Fruit fly (Drosophila melanogaster) whole organism, embryonic: Measurements from ENCODE around the gene CG4465.
A peak's percentile ranks its signal among the peaks of the same experiment; 100 is the strongest.

ENCODE experiments used
- Ada2b ChIP-seq: fragments of 200-800 bp; sonication (Bioruptor generic); IDR thresholded peaks from 2 replicates; pipeline ENCODE4 v1.3.6; 2022; ENCODE audit warnings: missing biosample characterization, missing genetic modification characterization
- Asciz ChIP-seq: fragments of 200-800 bp; sonication (Bioruptor generic); optimal IDR thresholded peaks from 2 replicates; lab custom pipeline; 2017; ENCODE audit warnings: missing biosample characterization, mild to moderate bottlenecking, missing genetic modification characterization, missing genetic modification reagents
- B-H2 ChIP-seq: fragments of 200-800 bp; sonication (Bioruptor generic); optimal IDR thresholded peaks from 2 replicates; lab custom pipeline; 2018; ENCODE audit warnings: missing biosample characterization, mild to moderate bottlenecking, missing genetic modification characterization
- CG10147 ChIP-seq: fragments of 200-800 bp; sonication (Bioruptor generic); optimal IDR thresholded peaks from 2 replicates; lab custom pipeline; 2019; ENCODE audit warnings: missing biosample characterization, mild to moderate bottlenecking, missing genetic modification characterization, moderate library complexity
- CG10431 ChIP-seq: fragments of 200-800 bp; sonication (Bioruptor generic); optimal IDR thresholded peaks from 3 replicates; lab custom pipeline; 2018; ENCODE audit warnings: missing biosample characterization, mild to moderate bottlenecking, missing genetic modification characterization
- CG12071 ChIP-seq: fragments of 200-800 bp; sonication (Bioruptor generic); optimal IDR thresholded peaks from 3 replicates; lab custom pipeline; 2018; ENCODE audit warnings: missing biosample characterization, mild to moderate bottlenecking, missing genetic modification characterization
- CG1233 ChIP-seq: fragments of 200-800 bp; sonication (Bioruptor generic); optimal IDR thresholded peaks from 4 replicates; lab custom pipeline; 2018; ENCODE audit warnings: missing biosample characterization, mild to moderate bottlenecking, missing genetic modification characterization
- CG1602 ChIP-seq: fragments of 200-800 bp; sonication (Bioruptor generic); optimal IDR thresholded peaks from 3 replicates; lab custom pipeline; 2016; ENCODE audit warnings: missing biosample characterization, missing genetic modification characterization
- CG17612 ChIP-seq: fragments of 200-800 bp; sonication (Bioruptor generic); IDR thresholded peaks from 2 replicates; pipeline ENCODE4 v1.3.6; 2022; ENCODE audit warnings: missing biosample characterization, missing genetic modification characterization
- CG18011 ChIP-seq: fragments of 200-800 bp; sonication (Bioruptor generic); optimal IDR thresholded peaks from 2 replicates; lab custom pipeline; 2017; ENCODE audit warnings: missing biosample characterization, missing genetic modification characterization, mild to moderate bottlenecking, moderate library complexity, missing genotype
- CG18599 ChIP-seq: fragments of 200-800 bp; sonication (Bioruptor generic); optimal IDR thresholded peaks from 3 replicates; lab custom pipeline; 2017; ENCODE audit warnings: missing biosample characterization, missing genetic modification characterization, mild to moderate bottlenecking, moderate library complexity, missing genetic modification reagents
- CG34422 ChIP-seq: fragments of 200-800 bp; sonication (Bioruptor generic); IDR thresholded peaks from 3 replicates; pipeline ENCODE4 v1.3.6; 2022; ENCODE audit warnings: missing biosample characterization, missing genetic modification characterization
- CG43689 ChIP-seq: fragments of 200-800 bp; sonication (Bioruptor generic); IDR thresholded peaks from 2 replicates; pipeline ENCODE4 v1.3.6; 2022; ENCODE audit warnings: missing biosample characterization, missing genetic modification characterization
- CG6175 ChIP-seq: fragments of 200-800 bp; sonication (Bioruptor generic); IDR thresholded peaks from 3 replicates; pipeline ENCODE4 v1.3.6; 2022; ENCODE audit warnings: missing biosample characterization, missing genetic modification characterization
- CG6813 ChIP-seq: fragments of 200-800 bp; sonication (Bioruptor generic); optimal IDR thresholded peaks from 2 replicates; lab custom pipeline; 2017; ENCODE audit warnings: missing biosample characterization, missing genetic modification characterization, mild to moderate bottlenecking, moderate library complexity, missing genetic modification reagents
- CG6854 ChIP-seq: fragments of 200-800 bp; sonication (Bioruptor generic); optimal IDR thresholded peaks from 3 replicates; lab custom pipeline; 2017; ENCODE audit warnings: missing biosample characterization, mild to moderate bottlenecking, missing genetic modification characterization
- CG7987 ChIP-seq: fragments of 200-800 bp; sonication (Bioruptor generic); optimal IDR thresholded peaks from 2 replicates; lab custom pipeline; 2018; ENCODE audit warnings: missing biosample characterization, mild to moderate bottlenecking, missing genetic modification characterization, moderate library complexity
- CG8388 ChIP-seq: fragments of 200-800 bp; sonication (Bioruptor generic); optimal IDR thresholded peaks from 2 replicates; lab custom pipeline; 2019; ENCODE audit warnings: missing biosample characterization, mild to moderate bottlenecking, missing genetic modification characterization, moderate library complexity
- CG9932 ChIP-seq: fragments of 200-800 bp; sonication (Bioruptor generic); IDR thresholded peaks from 2 replicates; pipeline ENCODE4 v1.3.6; 2022; ENCODE audit warnings: missing biosample characterization, missing genetic modification characterization
- Drgx ChIP-seq: fragments of 200-800 bp; sonication (Bioruptor generic); IDR thresholded peaks from 2 replicates; pipeline ENCODE4 v1.3.6; 2022; ENCODE audit warnings: missing biosample characterization, missing genetic modification characterization
- Ets65A ChIP-seq: fragments of 200-800 bp; sonication (Bioruptor generic); peaks from one replicate; lab custom pipeline; 2016; ENCODE audit warnings: missing biosample characterization, missing genetic modification characterization
- Fer2 ChIP-seq: fragments of 200-800 bp; sonication (Bioruptor generic); optimal IDR thresholded peaks from 2 replicates; lab custom pipeline; 2018; ENCODE audit warnings: missing biosample characterization, mild to moderate bottlenecking, missing genetic modification characterization, moderate library complexity
- H15 ChIP-seq: fragments of 200-800 bp; sonication (Bioruptor generic); IDR thresholded peaks from 3 replicates; pipeline ENCODE4 v1.3.6; 2022; ENCODE audit warnings: missing biosample characterization, missing genetic modification characterization
- Hand ChIP-seq: fragments of 200-800 bp; sonication (Bioruptor generic); optimal IDR thresholded peaks from 2 replicates; lab custom pipeline; 2017; ENCODE audit warnings: mild to moderate bottlenecking, missing biosample characterization, missing genetic modification reagents, missing genetic modification characterization
- Meics ChIP-seq: fragments of 200-800 bp; sonication (Bioruptor generic); optimal IDR thresholded peaks from 2 replicates; lab custom pipeline; 2017; ENCODE audit warnings: missing biosample characterization, mild to moderate bottlenecking, missing genetic modification characterization
- Trl ChIP-seq, 3 experiments: fragments of >200 bp in 2 of 3; fragments of 200-800 bp in 1 of 3; sonication (Bioruptor generic) in 1 of 3; optimal IDR thresholded peaks; 2 replicates in 1 of 3; 3 replicates in 2 of 3; lab custom pipeline; 2016 to 2017; ENCODE audit warnings: missing biosample characterization in 1 of 3, missing genetic modification characterization in 1 of 3
- YL-1 ChIP-seq: fragments of 200-800 bp; sonication (Bioruptor generic); optimal IDR thresholded peaks from 3 replicates; lab custom pipeline; 2017; ENCODE audit warnings: missing biosample characterization, mild to moderate bottlenecking, missing genetic modification characterization
- abd-A ChIP-seq: fragments of 200-800 bp; sonication (Bioruptor generic); optimal IDR thresholded peaks from 3 replicates; lab custom pipeline; 2019; ENCODE audit warnings: missing biosample characterization, mild to moderate bottlenecking, missing genetic modification characterization, moderate library complexity
- cas ChIP-seq: fragments of 200-800 bp; sonication (Bioruptor generic); IDR thresholded peaks from 2 replicates; pipeline ENCODE4 v1.3.6; 2022; ENCODE audit warnings: missing biosample characterization, missing genetic modification characterization
- crp ChIP-seq, 2 experiments: fragments of 200-800 bp; sonication (Bioruptor generic); optimal IDR thresholded peaks; 2 replicates in 1 of 2; 3 replicates in 1 of 2; lab custom pipeline; 2017; ENCODE audit warnings: missing biosample characterization in 2 of 2, missing genetic modification characterization in 2 of 2, mild to moderate bottlenecking in 1 of 2, moderate library complexity in 1 of 2
- dati ChIP-seq: fragments of 200-800 bp; sonication (Bioruptor generic); IDR thresholded peaks from 2 replicates; pipeline ENCODE4 v1.3.6; 2022; ENCODE audit warnings: missing biosample characterization, missing genetic modification characterization
- dmrt11E ChIP-seq: fragments of 200-800 bp; sonication (Bioruptor generic); optimal IDR thresholded peaks from 3 replicates; lab custom pipeline; 2018; ENCODE audit warnings: missing biosample characterization, mild to moderate bottlenecking, missing genetic modification characterization, moderate library complexity
- dmrt99B ChIP-seq: fragments of 200-800 bp; sonication (Bioruptor generic); optimal IDR thresholded peaks from 2 replicates; lab custom pipeline; 2018; ENCODE audit warnings: missing biosample characterization, mild to moderate bottlenecking, missing genetic modification characterization, moderate library complexity
- luna ChIP-seq: fragments of 200-800 bp; sonication (Bioruptor generic); optimal IDR thresholded peaks from 2 replicates; lab custom pipeline; 2016; ENCODE audit warnings: missing biosample characterization, missing genetic modification characterization
- seq ChIP-seq: fragments of 200-800 bp; sonication (Bioruptor generic); IDR thresholded peaks from 2 replicates; pipeline ENCODE4 v1.3.6; 2022; ENCODE audit warnings: missing biosample characterization, missing genetic modification characterization
- ssp ChIP-seq: fragments of 200-800 bp; sonication (Bioruptor generic); IDR thresholded peaks from 2 replicates; pipeline ENCODE4 v1.3.6; 2022; ENCODE audit warnings: missing biosample characterization, missing genetic modification characterization
- trh ChIP-seq: fragments of 200-800 bp; sonication (Bioruptor generic); optimal IDR thresholded peaks from 2 replicates; lab custom pipeline; 2016; ENCODE audit warnings: missing biosample characterization, missing genetic modification characterization

CG4465 gene

dm6 chr3R:19924331-19924730, 6.7 kb upstream of the CG4465 start (continued):
- TF ChIP-seq Drgx (GFP tag; lab: Robert Waterston, UW) (no peak), CG7987 (GFP tag; lab: Kevin White, UChicago) (no peak), cas (GFP tag; lab: Robert Waterston, UW) (no peak), crp (GFP tag; optimal IDR thresholded peaks at IDR 0.05; lab: Kevin White, UChicago) (no peak), CG12071 (GFP tag; lab: Kevin White, UChicago) (peak; percentile 51), CG9932 (peak; percentile 29; the same call in 1 of the 2 replicates), B-H2 (peak; percentile 11), trh (GFP tag; lab: Kevin White, UChicago) (no peak), Meics (GFP tag; lab: Kevin White, UChicago) (peak; percentile 49), CG43689 (GFP tag; lab: Robert Waterston, UW) (no peak), seq (GFP tag; lab: Robert Waterston, UW) (0 out of 2 replicates have a peak, but pooled peaks have one; percentile 32), CG6813 (GFP tag; lab: Kevin White, UChicago) (peak; percentile 30), H15 (GFP tag; lab: Robert Waterston, UW) (no peak), CG6175 (GFP tag; lab: Robert Waterston, UW) (no peak), CG1602 (GFP tag; lab: Kevin White, UChicago) (no peak), CG34422 (GFP tag; lab: Robert Waterston, UW) (no peak), CG10147 (GFP tag; lab: Kevin White, UChicago) (no peak), Ada2b (GFP tag; lab: Robert Waterston, UW) (no peak), Fer2 (peak; percentile 1), CG6854 (GFP tag; lab: Kevin White, UChicago) (peak; percentile 37), Asciz (GFP tag; lab: Kevin White, UChicago) (peak; percentile 22), CG18599 (GFP tag; lab: Kevin White, UChicago) (peak; percentile 50), Trl (optimal IDR thresholded peaks at IDR 0.05; lab: Kevin White, UChicago) (no peak), Trl (GFP tag; optimal IDR thresholded peaks at IDR 0.05; lab: Kevin White, UChicago) (peak; percentile 5), Hand (GFP tag; lab: Kevin White, UChicago) (no peak), luna (no peak)

DNA sequence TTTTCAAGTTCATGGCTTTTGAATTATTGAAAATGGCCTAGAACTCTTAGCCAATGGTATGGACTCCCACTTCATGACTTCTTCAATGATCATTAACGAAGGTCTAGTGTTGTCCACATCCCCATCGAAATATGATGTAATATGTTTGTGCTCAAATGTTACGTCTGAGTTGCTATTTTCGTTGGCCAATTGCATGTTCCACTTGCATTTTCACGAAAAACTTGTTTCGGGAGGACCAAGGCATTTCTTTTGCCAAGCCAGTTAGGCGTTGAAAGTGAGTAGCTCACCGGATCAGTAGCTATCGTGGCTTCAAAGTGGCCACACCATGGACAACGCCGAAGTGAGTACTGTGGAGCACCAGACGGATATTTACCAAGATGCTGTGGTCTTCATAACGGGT, 568 bp upstream of the CG4465 start, which contains the start of gene CG4770:
Gene CG4770 (plus strand): TSS at position 301 of the 400 bp plus-strand sequence.
- no peak for TF ChIP-seq CG17612 (GFP tag; lab: Robert Waterston, UW)
- TF ChIP-seq CG10431 (GFP tag; lab: Kevin White, UChicago): no peak
- TF ChIP-seq abd-A (tag; lab: Kevin White, UChicago): no peak
- TF ChIP-seq ssp (GFP tag; lab: Robert Waterston, UW): no peak
- TF ChIP-seq dmrt99B (tag; lab: Kevin White, UChicago): no peak
- no peak for TF ChIP-seq dati (GFP tag; lab: Robert Waterston, UW)
- no peak for TF ChIP-seq YL-1
- TF ChIP-seq CG1233 (GFP tag; lab: Kevin White, UChicago): no peak

dm6 chr3R:19915312-19915711, 2.3 kb downstream of the CG4465 start, which contains the start of the genes Xport-A and Xport-B:
Gene Xport-A (minus strand): TSS chr3R:19915412.
Gene Xport-B (minus strand): TSS chr3R:19915412.
- TF ChIP-seq dmrt11E (no peak), CG8388 (GFP tag; lab: Kevin White, UChicago) (no peak), Ets65A (GFP tag; lab: Kevin White, UChicago) (peak; percentile 57), CG18011 (GFP tag; lab: Kevin White, UChicago) (no peak)
